Worm (Caenorhabditis elegans) whole organism, late embryonic: ENCODE results near the gene alh-9.

ENCODE experiments used
- C08G9.2 ChIP-seq: sonication (generic microtip); optimal IDR thresholded peaks from 2 replicates; lab custom pipeline; 2016; ENCODE audit warnings: mild to moderate bottlenecking, missing genetic modification characterization, moderate library complexity, missing compliant biosample characterization
- F13H6.1 ChIP-seq: sonication (generic microtip); optimal IDR thresholded peaks from 2 replicates; lab custom pipeline; 2016; ENCODE audit warnings: missing genetic modification characterization, missing compliant biosample characterization
- K02D7.2 ChIP-seq: sonication (generic microtip); optimal IDR thresholded peaks from 2 replicates; lab custom pipeline; 2017; ENCODE audit warnings: mild to moderate bottlenecking, missing genetic modification characterization, missing compliant biosample characterization
- K09A11.1 ChIP-seq: sonication (generic microtip); optimal IDR thresholded peaks from 2 replicates; lab custom pipeline; 2017; ENCODE audit warnings: antibody characterized with exemption, mild to moderate bottlenecking, missing genetic modification characterization, missing compliant biosample characterization; ENCODE audit not compliant: insufficient read depth
- T23F11.4 ChIP-seq: fragments of 200-800 bp; sonication (Bioruptor generic); optimal IDR thresholded peaks from 2 replicates; lab custom pipeline; 2018; ENCODE audit warnings: mild to moderate bottlenecking, missing genetic modification characterization, missing compliant biosample characterization
- Y22D7AL.16 ChIP-seq: sonication (generic microtip); optimal IDR thresholded peaks from 2 replicates; lab custom pipeline; 2016; ENCODE audit warnings: missing genetic modification characterization, missing compliant biosample characterization
- ahr-1 ChIP-seq: sonication (generic microtip); optimal IDR thresholded peaks from 2 replicates; lab custom pipeline; 2016; ENCODE audit warnings: missing genetic modification characterization, missing compliant biosample characterization
- ceh-18 ChIP-seq: sonication (generic microtip); optimal IDR thresholded peaks from 2 replicates; lab custom pipeline; 2016; ENCODE audit warnings: missing genetic modification characterization, missing compliant biosample characterization
- ceh-30 ChIP-seq: fragments of 150-350 bp; optimal IDR thresholded peaks from 2 replicates; lab custom pipeline; 2014; ENCODE audit warnings: missing biosample characterization, missing genetic modification characterization
- ceh-31 ChIP-seq: sonication (generic microtip); optimal IDR thresholded peaks from 2 replicates; lab custom pipeline; 2016; ENCODE audit warnings: missing genetic modification characterization, missing compliant biosample characterization
- ceh-34 ChIP-seq: sonication (generic microtip); optimal IDR thresholded peaks from 2 replicates; lab custom pipeline; 2016; ENCODE audit warnings: mild to moderate bottlenecking, missing genetic modification characterization, missing compliant biosample characterization
- ceh-48 ChIP-seq: sonication (generic microtip); optimal IDR thresholded peaks from 2 replicates; lab custom pipeline; 2016; ENCODE audit warnings: missing genetic modification characterization, inconsistent platforms, missing compliant biosample characterization
- ceh-6 ChIP-seq: fragments of 200-800 bp; sonication (Bioruptor generic); optimal IDR thresholded peaks from 2 replicates; lab custom pipeline; 2018; ENCODE audit warnings: mild to moderate bottlenecking, missing genetic modification characterization, missing compliant biosample characterization
- ceh-9 ChIP-seq: sonication (generic microtip); optimal IDR thresholded peaks from 2 replicates; lab custom pipeline; 2016; ENCODE audit warnings: mild to moderate bottlenecking, missing genetic modification characterization, inconsistent platforms, missing compliant biosample characterization
- che-1 ChIP-seq: sonication (generic microtip); optimal IDR thresholded peaks from 2 replicates; lab custom pipeline; 2016; ENCODE audit warnings: mild to moderate bottlenecking, missing genetic modification characterization, missing compliant biosample characterization
- dve-1 ChIP-seq: sonication (generic microtip); optimal IDR thresholded peaks from 2 replicates; lab custom pipeline; 2017; ENCODE audit warnings: antibody characterized with exemption, mild to moderate bottlenecking, missing genetic modification characterization, missing compliant biosample characterization
- ets-4 ChIP-seq: sonication (generic microtip); optimal IDR thresholded peaks from 2 replicates; lab custom pipeline; 2016; ENCODE audit warnings: missing genetic modification characterization, missing compliant biosample characterization
- eyg-1 ChIP-seq: sonication (generic microtip); optimal IDR thresholded peaks from 2 replicates; lab custom pipeline; 2016; ENCODE audit warnings: missing genotype, missing genetic modification characterization, missing compliant biosample characterization
- gmeb-2 ChIP-seq: sonication (generic microtip); optimal IDR thresholded peaks from 2 replicates; lab custom pipeline; 2016; ENCODE audit warnings: missing genetic modification characterization, inconsistent platforms, missing compliant biosample characterization
- hlh-8 ChIP-seq: sonication (generic microtip); optimal IDR thresholded peaks from 2 replicates; lab custom pipeline; 2016; ENCODE audit warnings: missing genotype, missing genetic modification characterization, missing compliant biosample characterization
- lin-11 ChIP-seq: fragments of 200-800 bp; sonication (Bioruptor generic); optimal IDR thresholded peaks from 2 replicates; lab custom pipeline; 2018; ENCODE audit warnings: mild to moderate bottlenecking, missing genetic modification characterization, missing compliant biosample characterization
- madf-2 ChIP-seq: sonication (generic microtip); optimal IDR thresholded peaks from 2 replicates; lab custom pipeline; 2017; ENCODE audit warnings: missing genetic modification characterization, missing compliant biosample characterization
- nfya-1 ChIP-seq: sonication (generic microtip); optimal IDR thresholded peaks from 2 replicates; lab custom pipeline; 2017; ENCODE audit warnings: missing genetic modification characterization, mild to moderate bottlenecking, missing compliant biosample characterization, antibody characterized with exemption, moderate library complexity
- odd-2 ChIP-seq: sonication (generic microtip); optimal IDR thresholded peaks from 2 replicates; lab custom pipeline; 2017; ENCODE audit warnings: antibody characterized with exemption, mild to moderate bottlenecking, missing genetic modification characterization, missing compliant biosample characterization
- pax-1 ChIP-seq: fragments of 150-350 bp; optimal IDR thresholded peaks from 2 replicates; lab custom pipeline; 2014; ENCODE audit warnings: missing biosample characterization, missing genetic modification characterization
- pha-2 ChIP-seq: sonication (generic microtip); optimal IDR thresholded peaks from 2 replicates; lab custom pipeline; 2017; ENCODE audit warnings: mild to moderate bottlenecking, missing genetic modification characterization, missing compliant biosample characterization
- pha-4 ChIP-seq: fragments of 150-350 bp; optimal IDR thresholded peaks from 2 replicates; lab custom pipeline; 2018; ENCODE audit warnings: missing biosample characterization, missing genetic modification reagents, missing genetic modification characterization
- pqm-1 ChIP-seq: sonication (generic microtip); optimal IDR thresholded peaks from 2 replicates; lab custom pipeline; 2016; ENCODE audit warnings: missing genetic modification characterization, missing compliant biosample characterization
- ref-2 ChIP-seq: sonication (generic microtip); optimal IDR thresholded peaks from 2 replicates; lab custom pipeline; 2016; ENCODE audit warnings: missing genetic modification characterization, missing compliant biosample characterization
- rnt-1 ChIP-seq: sonication (generic microtip); optimal IDR thresholded peaks from 2 replicates; lab custom pipeline; 2016; ENCODE audit warnings: missing genetic modification characterization, missing compliant biosample characterization
- sox-2 ChIP-seq: fragments of 200-800 bp; sonication (Bioruptor generic); IDR thresholded peaks from 2 replicates; pipeline ENCODE4 v1.3.6; 2022; ENCODE audit warnings: missing genetic modification reagents, missing genetic modification characterization, missing compliant biosample characterization
- syd-9 ChIP-seq: sonication (generic microtip); optimal IDR thresholded peaks from 2 replicates; lab custom pipeline; 2016; ENCODE audit warnings: mild to moderate bottlenecking, missing genetic modification characterization, moderate library complexity, missing compliant biosample characterization
- tbx-2 ChIP-seq: sonication (generic microtip); optimal IDR thresholded peaks from 2 replicates; lab custom pipeline; 2016; ENCODE audit warnings: missing genetic modification characterization, missing compliant biosample characterization
- tbx-7 ChIP-seq: sonication (generic microtip); optimal IDR thresholded peaks from 2 replicates; lab custom pipeline; 2016; ENCODE audit warnings: missing genotype, missing genetic modification characterization, missing compliant biosample characterization
- ttx-3 ChIP-seq: sonication (generic microtip); optimal IDR thresholded peaks from 2 replicates; lab custom pipeline; 2016; ENCODE audit warnings: missing genetic modification reagents, missing genetic modification characterization, missing compliant biosample characterization
- unc-42 ChIP-seq: sonication (generic microtip); optimal IDR thresholded peaks from 2 replicates; lab custom pipeline; 2016; ENCODE audit warnings: missing genotype, missing genetic modification characterization, missing compliant biosample characterization
- unc-55 ChIP-seq: sonication (generic microtip); optimal IDR thresholded peaks from 2 replicates; lab custom pipeline; 2017; ENCODE audit warnings: missing biosample characterization, missing genetic modification reagents, missing genetic modification characterization
- unc-86 ChIP-seq: sonication (generic microtip); optimal IDR thresholded peaks from 2 replicates; lab custom pipeline; 2016; ENCODE audit warnings: missing genetic modification characterization, missing compliant biosample characterization
- zip-5 ChIP-seq: sonication (generic microtip); optimal IDR thresholded peaks from 2 replicates; lab custom pipeline; 2016; ENCODE audit warnings: missing genetic modification characterization, missing compliant biosample characterization

Gene alh-9

ce11 chrIII:5855637-5856179, at the start of gene alh-9, which contains the start of gene cct-6:
TSS of gene alh-9 (plus strand) at chrIII:5856018.
TSS of gene cct-6 (minus strand) at chrIII:5855687.
- TF ChIP-seq nfya-1 (tag; lab: Kevin White, UChicago) (peak; percentile 76), ets-4 (tag; lab: Kevin White, UChicago) (peak; percentile 60), unc-86 (peak; percentile 26), syd-9 (tag; lab: Kevin White, UChicago) (no peak), ceh-6 (no peak), T23F11.4 (GFP tag; lab: Kevin White, UChicago) (no peak), pqm-1 (tag; lab: Kevin White, UChicago) (no peak), gmeb-2 (tag; lab: Kevin White, UChicago) (no peak), K09A11.1 (no peak), rnt-1 (no peak), pha-2 (tag; lab: Kevin White, UChicago) (peak; percentile 30), ahr-1 (tag; lab: Kevin White, UChicago) (no peak), unc-42 (tag; lab: Kevin White, UChicago) (peak; percentile 73), ceh-34 (tag; lab: Kevin White, UChicago) (peak; percentile 7), ceh-31 (tag; lab: Kevin White, UChicago) (peak; percentile 59), ceh-30 (tag; lab: Kevin White, UChicago) (no peak), pha-4 (tag; lab: Kevin White, UChicago) (no peak), ceh-18 (tag; lab: Kevin White, UChicago) (peak; percentile 39), pax-1 (tag; lab: Kevin White, UChicago) (peak; percentile 82), dve-1 (tag; lab: Kevin White, UChicago) (peak; percentile 64), tbx-2 (peak; percentile 19), F13H6.1 (no peak), che-1 (no peak), unc-55 (GFP tag; lab: Kevin White, UChicago) (peak; percentile 56), ceh-48 (tag; lab: Kevin White, UChicago) (no peak), sox-2 (GFP tag; lab: Robert Waterston, UW) (no peak), odd-2 (tag; lab: Kevin White, UChicago) (no peak)

ce11 chrIII:5806720-5807119, 49.1 kb upstream of the alh-9 start, which contains the start of gene R12B2.2:
TSS of gene R12B2.2 (plus strand) at chrIII:5807020.
- TF ChIP-seq ceh-48 (tag; lab: Kevin White, UChicago): peak; percentile 1
- no peak for TF ChIP-seq unc-42 (tag; lab: Kevin White, UChicago)

- no peak for TF ChIP-seq zip-5 (tag; lab: Kevin White, UChicago)
- TF ChIP-seq ceh-9 (tag; lab: Kevin White, UChicago): no peak
- TF ChIP-seq nfya-1 (tag; lab: Kevin White, UChicago): no peak
- TF ChIP-seq ttx-3 (tag; lab: Kevin White, UChicago): no peak
- TF ChIP-seq tbx-7 (tag; lab: Kevin White, UChicago): no peak
Observed at ce11 chrIII:5810012-5810411, 45.8 kb upstream of the alh-9 start.

- TF ChIP-seq dve-1 (tag; lab: Kevin White, UChicago) (no peak), hlh-8 (tag; lab: Kevin White, UChicago) (no peak), C08G9.2 (no peak), T23F11.4 (GFP tag; lab: Kevin White, UChicago) (no peak), F13H6.1 (no peak), pha-4 (tag; lab: Kevin White, UChicago) (no peak), ceh-9 (tag; lab: Kevin White, UChicago) (no peak), tbx-2 (no peak), Y22D7AL.16 (tag; lab: Kevin White, UChicago) (no peak), lin-11 (tag; lab: Kevin White, UChicago) (no peak), unc-42 (tag; lab: Kevin White, UChicago) (no peak), ref-2 (tag; lab: Kevin White, UChicago) (no peak), ceh-48 (tag; lab: Kevin White, UChicago) (no peak), sox-2 (GFP tag; lab: Robert Waterston, UW) (no peak), madf-2 (tag; lab: Kevin White, UChicago) (no peak), ahr-1 (tag; lab: Kevin White, UChicago) (no peak), che-1 (no peak), K02D7.2 (tag; lab: Kevin White, UChicago) (no peak), eyg-1 (no peak)
Observed at ce11 chrIII:5811957-5812356, 43.9 kb upstream of the alh-9 start.
